Fruit fly (Drosophila melanogaster) whole organism, embryonic: Measurements from ENCODE around the gene Gpdh3.

ENCODE experiments used
- CG10654 ChIP-seq: fragments of 200-800 bp; sonication (Bioruptor generic); optimal IDR thresholded peaks from 2 replicates; lab custom pipeline; 2016; ENCODE audit warnings: missing biosample characterization, missing genetic modification characterization
- CG11560 ChIP-seq: fragments of 200-800 bp; sonication (Bioruptor generic); IDR thresholded peaks from 3 replicates; pipeline ENCODE4 v1.3.6; 2022; ENCODE audit warnings: missing biosample characterization, missing genetic modification characterization
- CG1233 ChIP-seq: fragments of 200-800 bp; sonication (Bioruptor generic); optimal IDR thresholded peaks from 4 replicates; lab custom pipeline; 2018; ENCODE audit warnings: missing biosample characterization, mild to moderate bottlenecking, missing genetic modification characterization
- CG12744 ChIP-seq: fragments of 200-800 bp; sonication (Bioruptor generic); optimal IDR thresholded peaks from 2 replicates; lab custom pipeline; 2016; ENCODE audit warnings: missing biosample characterization, missing genetic modification characterization
- CG13287 ChIP-seq: fragments of 200-800 bp; sonication (Bioruptor generic); IDR thresholded peaks from 2 replicates; pipeline ENCODE4 v1.3.6; 2022; ENCODE audit warnings: missing biosample characterization, missing genetic modification characterization; ENCODE audit not compliant: partially characterized antibody
- CG13296 ChIP-seq: fragments of 200-800 bp; sonication (Bioruptor generic); optimal IDR thresholded peaks from 3 replicates; lab custom pipeline; 2018; ENCODE audit warnings: missing biosample characterization, mild to moderate bottlenecking, missing genetic modification characterization
- CG14965 ChIP-seq: fragments of 200-800 bp; sonication (Bioruptor generic); optimal IDR thresholded peaks from 2 replicates; lab custom pipeline; 2016; ENCODE audit warnings: missing biosample characterization, missing genetic modification characterization, borderline replicate concordance
- CG15073 ChIP-seq: fragments of 200-800 bp; sonication (Bioruptor generic); optimal IDR thresholded peaks from 2 replicates; lab custom pipeline; 2016; ENCODE audit warnings: missing biosample characterization, missing genetic modification characterization
- CG15269 ChIP-seq: fragments of 200-800 bp; sonication (Bioruptor generic); optimal IDR thresholded peaks from 2 replicates; lab custom pipeline; 2018; ENCODE audit warnings: missing biosample characterization, mild to moderate bottlenecking, missing genetic modification characterization, moderate library complexity
- CG15514 ChIP-seq: fragments of 200-800 bp; sonication (Bioruptor generic); optimal IDR thresholded peaks from 3 replicates; lab custom pipeline; 2017; ENCODE audit warnings: missing biosample characterization, missing genetic modification characterization, mild to moderate bottlenecking, moderate library complexity, missing genetic modification reagents
- CG17328 ChIP-seq: fragments of 200-800 bp; sonication (Bioruptor generic); IDR thresholded peaks from 2 replicates; pipeline ENCODE4 v1.3.6; 2022; ENCODE audit warnings: missing biosample characterization, missing genetic modification characterization
- CG18476 ChIP-seq: fragments of 200-800 bp; sonication (Bioruptor generic); optimal IDR thresholded peaks from 2 replicates; lab custom pipeline; 2016; ENCODE audit warnings: missing biosample characterization, mild to moderate bottlenecking, missing genetic modification characterization
- CG3847 ChIP-seq: fragments of 200-800 bp; sonication (Bioruptor generic); IDR thresholded peaks from 2 replicates; pipeline ENCODE4 v1.3.6; 2022; ENCODE audit warnings: missing biosample characterization, missing genetic modification characterization
- CG6254 ChIP-seq: fragments of 200-800 bp; sonication (Bioruptor generic); optimal IDR thresholded peaks from 3 replicates; lab custom pipeline; 2017; ENCODE audit warnings: mild to moderate bottlenecking, missing biosample characterization, missing genetic modification reagents, missing genetic modification characterization
- CG6791 ChIP-seq: fragments of 200-800 bp; sonication (Bioruptor generic); IDR thresholded peaks from 3 replicates; pipeline ENCODE4 v1.3.6; 2022; ENCODE audit warnings: missing biosample characterization, missing genetic modification characterization; ENCODE audit not compliant: partially characterized antibody
- CG8290 ChIP-seq, 3 experiments: fragments of 200-800 bp; sonication (Bioruptor generic); optimal IDR thresholded peaks; 2 replicates each; lab custom pipeline; 2016 to 2019; ENCODE audit warnings: missing biosample characterization in 3 of 3, missing genetic modification characterization in 3 of 3, mild to moderate bottlenecking in 2 of 3, moderate library complexity in 1 of 3
- CG8359 ChIP-seq: fragments of 200-800 bp; sonication (Bioruptor generic); optimal IDR thresholded peaks from 2 replicates; lab custom pipeline; 2017; ENCODE audit warnings: missing biosample characterization, mild to moderate bottlenecking, missing genetic modification characterization, borderline replicate concordance
- CG9932 ChIP-seq: fragments of 200-800 bp; sonication (Bioruptor generic); IDR thresholded peaks from 2 replicates; pipeline ENCODE4 v1.3.6; 2022; ENCODE audit warnings: missing biosample characterization, missing genetic modification characterization
- CHES-1-like ChIP-seq: fragments of 200-800 bp; sonication (Bioruptor generic); optimal IDR thresholded peaks from 2 replicates; lab custom pipeline; 2016; ENCODE audit warnings: missing biosample characterization, missing genetic modification characterization
- CTCF ChIP-seq: fragments of 200-800 bp; sonication (Bioruptor generic); optimal IDR thresholded peaks from 2 replicates; lab custom pipeline; 2017; ENCODE audit warnings: missing biosample characterization, mild to moderate bottlenecking, missing genetic modification characterization, moderate library complexity
- Camta ChIP-seq: fragments of 200-800 bp; sonication (Bioruptor generic); optimal IDR thresholded peaks from 2 replicates; lab custom pipeline; 2016; ENCODE audit warnings: missing biosample characterization, missing genetic modification characterization
- CkIIα-i1 ChIP-seq: fragments of 200-800 bp; sonication (Bioruptor generic); IDR thresholded peaks from 2 replicates; pipeline ENCODE4 v1.3.6; 2022; ENCODE audit warnings: missing biosample characterization, missing genetic modification characterization
- D19A ChIP-seq: fragments of 200-800 bp; optimal IDR thresholded peaks from 3 replicates; lab custom pipeline; 2019; ENCODE audit warnings: missing biosample characterization, mild to moderate bottlenecking, missing genetic modification characterization, moderate library complexity
- Dbx ChIP-seq: fragments of 200-800 bp; sonication (Bioruptor generic); IDR thresholded peaks from 3 replicates; pipeline ENCODE4 v1.3.6; 2022; ENCODE audit warnings: missing biosample characterization, missing genetic modification characterization
- ERR ChIP-seq: fragments of 200-800 bp; sonication (Bioruptor generic); optimal IDR thresholded peaks from 2 replicates; lab custom pipeline; 2016; ENCODE audit warnings: missing biosample characterization, missing genetic modification characterization
- Elba2 ChIP-seq: fragments of 200-800 bp; sonication (Bioruptor generic); optimal IDR thresholded peaks from 3 replicates; lab custom pipeline; 2016; ENCODE audit warnings: missing biosample characterization, missing genetic modification characterization
- GATAe ChIP-seq: fragments of 200-800 bp; sonication (Bioruptor generic); conservative IDR thresholded peaks from 2 replicates; pipeline ENCODE4 v1.3.6; 2022; ENCODE audit warnings: missing biosample characterization, missing genetic modification characterization
- HLH54F ChIP-seq: fragments of 200-800 bp; sonication (Bioruptor generic); optimal IDR thresholded peaks from 3 replicates; lab custom pipeline; 2016; ENCODE audit warnings: missing biosample characterization, missing genetic modification characterization
- Hmx ChIP-seq: fragments of 200-800 bp; sonication (Bioruptor generic); optimal IDR thresholded peaks from 2 replicates; lab custom pipeline; 2016; ENCODE audit warnings: missing biosample characterization, missing genetic modification characterization
- Jarid2 ChIP-seq: fragments of 200-800 bp; sonication (Bioruptor generic); optimal IDR thresholded peaks from 3 replicates; lab custom pipeline; 2017; ENCODE audit warnings: mild to moderate bottlenecking, missing biosample characterization, missing genetic modification reagents, missing genetic modification characterization
- Kr ChIP-seq: fragments of 200-800 bp; sonication (Bioruptor generic); optimal IDR thresholded peaks from 2 replicates; lab custom pipeline; 2017; ENCODE audit warnings: missing biosample characterization, mild to moderate bottlenecking, missing genetic modification characterization
- Lpt ChIP-seq: fragments of >200 bp; optimal IDR thresholded peaks from 2 replicates; lab custom pipeline; 2018; ENCODE audit warnings: missing biosample characterization, missing genetic modification characterization
- Mrtf ChIP-seq: fragments of 200-800 bp; sonication (Bioruptor generic); IDR thresholded peaks from 3 replicates; pipeline ENCODE4 v1.3.6; 2022; ENCODE audit warnings: missing biosample characterization, missing genetic modification characterization
- Neu2 ChIP-seq: fragments of 200-800 bp; sonication (Bioruptor generic); optimal IDR thresholded peaks from 3 replicates; lab custom pipeline; 2016; ENCODE audit warnings: missing biosample characterization, missing genetic modification characterization, borderline replicate concordance
- Opbp ChIP-seq: fragments of 200-800 bp; sonication (Bioruptor generic); IDR thresholded peaks from 3 replicates; pipeline ENCODE4 v1.3.6; 2022; ENCODE audit warnings: missing biosample characterization, missing genetic modification characterization; ENCODE audit not compliant: partially characterized antibody
- Pdp1 ChIP-seq, 2 experiments: fragments of 200-800 bp; sonication (Bioruptor generic); optimal IDR thresholded peaks; 3 replicates each; lab custom pipeline; 2016; ENCODE audit warnings: missing biosample characterization in 2 of 2, missing genetic modification characterization in 2 of 2, mild to moderate bottlenecking in 1 of 2, moderate library complexity in 1 of 2
- Six4 ChIP-seq: fragments of 200-800 bp; sonication (Bioruptor generic); optimal IDR thresholded peaks from 2 replicates; lab custom pipeline; 2016; ENCODE audit warnings: missing biosample characterization, missing genetic modification characterization
- Xrp1 ChIP-seq: fragments of 200-800 bp; sonication (Bioruptor generic); IDR thresholded peaks from 2 replicates; pipeline ENCODE4 v1.3.6; 2022; ENCODE audit warnings: missing biosample characterization, missing genetic modification characterization
- al ChIP-seq: fragments of 200-800 bp; sonication (Bioruptor generic); IDR thresholded peaks from 2 replicates; pipeline ENCODE4 v1.3.6; 2022; ENCODE audit warnings: missing biosample characterization, missing genetic modification characterization
- ap ChIP-seq: fragments of 200-800 bp; sonication (Bioruptor generic); IDR thresholded peaks from 2 replicates; pipeline ENCODE4 v1.3.6; 2022; ENCODE audit warnings: missing biosample characterization, missing genetic modification characterization
- az2 ChIP-seq: fragments of 200-800 bp; sonication (Bioruptor generic); optimal IDR thresholded peaks from 3 replicates; lab custom pipeline; 2016; ENCODE audit warnings: missing biosample characterization, missing genetic modification characterization
- bcd ChIP-seq: fragments of 200-800 bp; sonication (Bioruptor generic); optimal IDR thresholded peaks from 2 replicates; lab custom pipeline; 2017; ENCODE audit warnings: missing biosample characterization, mild to moderate bottlenecking, missing genetic modification characterization
- cwo ChIP-seq: fragments of 200-800 bp; sonication (Bioruptor generic); optimal IDR thresholded peaks from 3 replicates; lab custom pipeline; 2017; ENCODE audit warnings: missing biosample characterization, missing genetic modification characterization, mild to moderate bottlenecking, moderate library complexity, missing genetic modification reagents
- emc ChIP-seq: fragments of 200-800 bp; sonication (Bioruptor generic); optimal IDR thresholded peaks from 2 replicates; lab custom pipeline; 2016; ENCODE audit warnings: missing biosample characterization, missing genetic modification characterization
- eve ChIP-seq, 2 experiments: fragments of >200 bp; optimal IDR thresholded peaks; 2 replicates each; lab custom pipeline; 2017; ENCODE audit warnings: missing biosample characterization in 2 of 2, missing genetic modification characterization in 2 of 2
- nerfin-2 ChIP-seq: fragments of 200-800 bp; sonication (Bioruptor generic); IDR thresholded peaks from 2 replicates; pipeline ENCODE4 v1.3.6; 2022; ENCODE audit warnings: missing biosample characterization, missing genetic modification characterization; ENCODE audit not compliant: partially characterized antibody
- schlank ChIP-seq: fragments of 200-800 bp; sonication (Bioruptor generic); optimal IDR thresholded peaks from 2 replicates; lab custom pipeline; 2018; ENCODE audit warnings: missing biosample characterization, mild to moderate bottlenecking, missing genetic modification characterization
- twi ChIP-seq: fragments of 200-800 bp; optimal IDR thresholded peaks from 2 replicates; lab custom pipeline; 2019; ENCODE audit warnings: missing biosample characterization, mild to moderate bottlenecking, missing genetic modification characterization, moderate library complexity
- wek ChIP-seq: fragments of 200-800 bp; sonication (Bioruptor generic); optimal IDR thresholded peaks from 3 replicates; lab custom pipeline; 2018; ENCODE audit warnings: missing biosample characterization, mild to moderate bottlenecking, missing genetic modification characterization, moderate library complexity

The Gpdh3 gene

DNA sequence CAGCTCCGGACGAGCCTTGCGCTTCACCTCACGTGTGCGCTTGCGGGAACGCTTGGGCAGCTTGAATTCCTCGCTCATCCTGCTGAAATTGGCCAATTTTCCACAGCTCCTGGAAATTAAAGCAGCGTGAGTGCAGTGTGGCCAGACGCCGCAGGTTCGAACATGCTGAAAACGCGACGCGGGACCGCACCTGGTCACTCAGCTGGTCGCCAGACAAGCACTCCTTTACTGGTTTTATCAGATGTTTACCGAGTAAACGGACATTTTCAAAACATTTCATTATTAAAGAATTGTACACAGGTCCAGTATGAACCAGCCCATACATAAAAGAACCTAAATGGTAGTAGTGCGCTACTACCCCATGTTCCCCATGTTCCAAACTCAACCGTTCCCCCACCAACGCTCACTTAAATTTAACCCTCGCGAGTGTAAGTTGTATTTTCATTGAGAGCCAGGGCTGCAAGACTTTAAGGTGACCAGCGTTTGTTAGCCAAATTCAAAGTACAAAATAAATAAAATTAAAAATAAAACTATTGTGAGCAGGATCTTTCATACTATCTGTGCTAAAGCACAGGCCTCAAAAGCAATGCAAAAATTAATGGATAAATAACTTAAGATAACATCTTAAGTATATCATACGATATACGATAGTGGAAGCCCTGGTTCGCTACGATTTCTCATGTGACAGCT, 19.5 kb upstream of the Gpdh3 start, which contains the start of the genes JMJD6, CG7071 and Muted (continued):
- TF ChIP-seq CG12744 (GFP tag; lab: Kevin White, UChicago) (peak; percentile 86), Hmx (peak; percentile 73), CG6254 (GFP tag; lab: Kevin White, UChicago) (peak; percentile 62), CTCF (GFP tag; lab: Kevin White, UChicago) (peak; percentile 18), Lpt (GFP tag; lab: Kevin White, UChicago) (no peak), az2 (GFP tag; lab: Kevin White, UChicago) (peak; percentile 94), schlank (tag; lab: Kevin White, UChicago) (peak; percentile 55), eve (GFP tag; optimal IDR thresholded peaks at IDR 0.05; lab: Kevin White, UChicago) (no peak), GATAe (GFP tag; lab: Robert Waterston, UW) (peak; percentile 85), cwo (peak; percentile 77), Six4 (peak; percentile 89), CG15073 (GFP tag; lab: Kevin White, UChicago) (no peak), CHES-1-like (peak; percentile 85), CkIIα-i1 (GFP tag; lab: Robert Waterston, UW) (no peak), bcd (GFP tag; lab: Kevin White, UChicago) (peak; percentile 90), Elba2 (GFP tag; lab: Kevin White, UChicago) (peak; percentile 78), ap (GFP tag; lab: Robert Waterston, UW) (peak; percentile 87), al (GFP tag; lab: Robert Waterston, UW) (peak; percentile 92), CG13287 (GFP tag; lab: Robert Waterston, UW) (peak; percentile 94), wek (GFP tag; lab: Kevin White, UChicago) (no peak), CG3847 (GFP tag; lab: Robert Waterston, UW) (peak; percentile 95), ERR (GFP tag; lab: Kevin White, UChicago) (peak; percentile 76), CG11560 (tag; lab: Robert Waterston, UW) (peak; percentile 71), CG15514 (peak; percentile 92), CG8359 (GFP tag; lab: Kevin White, UChicago) (peak; percentile 44), Pdp1 (GFP tag; optimal IDR thresholded peaks at IDR 0.05; lab: Kevin White, UChicago) (peak; percentile 81 to 91), Dbx (GFP tag; lab: Robert Waterston, UW) (peak; percentile 91), twi (peak; percentile 77), Mrtf (GFP tag; lab: Robert Waterston, UW) (peak; percentile 82), nerfin-2 (peak; percentile 53; the same call in 1 of the 2 replicates), CG1233 (GFP tag; lab: Kevin White, UChicago) (peak; percentile 87), Opbp (peak; percentile 60; the same call in 1 of the 3 replicates), CG14965 (no peak), D19A (tag; lab: Kevin White, UChicago) (peak; percentile 70), CG8290 (GFP tag; optimal IDR thresholded peaks at IDR 0.05; lab: Kevin White, UChicago) (peak; percentile 35), CG8290 (tag; optimal IDR thresholded peaks at IDR 0.05; lab: Kevin White, UChicago) (peak; percentile 37 to 76), Camta (GFP tag; lab: Kevin White, UChicago) (peak; percentile 88), CG10654 (GFP tag; lab: Kevin White, UChicago) (peak; percentile 86), HLH54F (GFP tag; lab: Kevin White, UChicago) (peak; percentile 95), CG13296 (GFP tag; lab: Kevin White, UChicago) (peak; percentile 89), CG6791 (GFP tag; lab: Robert Waterston, UW) (peak; percentile 67; the same call in 2 of the 3 replicates), Kr (GFP tag; lab: Kevin White, UChicago) (no peak), CG15269 (tag; lab: Kevin White, UChicago) (peak; percentile 90), Xrp1 (peak; percentile 94), emc (peak; percentile 64), CG9932 (GFP tag; lab: Robert Waterston, UW) (peak; percentile 98), Neu2 (GFP tag; lab: Kevin White, UChicago) (no peak), Jarid2 (GFP tag; lab: Kevin White, UChicago) (peak; percentile 41), CG18476 (GFP tag; lab: Kevin White, UChicago) (peak; percentile 89), CG17328 (GFP tag; lab: Robert Waterston, UW) (peak; percentile 88)
